Worm (Caenorhabditis elegans): ENCODE measurements around the gene F21D5.4.

The F21D5.4 gene

ce11 chrIV:8754727-8755126, 16.8 kb downstream of the F21D5.4 start, which contains the start of gene elli-1:
Gene elli-1 (minus strand): TSS chrIV:8754827.
- peak; percentile 53 for TF ChIP-seq efl-1 (GFP tag; optimal IDR thresholded peaks at IDR 0.05)
- TF ChIP-seq snpc-4 (GFP tag; optimal IDR thresholded peaks at IDR 0.05) = no peak
- TF ChIP-seq snpc-4 (tag; optimal IDR thresholded peaks at IDR 0.05) = no peak
- TF ChIP-seq dpl-1 (GFP tag; optimal IDR thresholded peaks at IDR 0.05) = peak; percentile 16
- no peak for TF ChIP-seq B0336.3 (GFP tag; IDR thresholded peaks at IDR 0.05)
- no peak for TF ChIP-seq F23B12.7 (tag; optimal IDR thresholded peaks at IDR 0.05; ENCODE audit: insufficient read depth)
- no peak for TF ChIP-seq F37B4.10 (GFP tag; IDR thresholded peaks at IDR 0.05)

DNA sequence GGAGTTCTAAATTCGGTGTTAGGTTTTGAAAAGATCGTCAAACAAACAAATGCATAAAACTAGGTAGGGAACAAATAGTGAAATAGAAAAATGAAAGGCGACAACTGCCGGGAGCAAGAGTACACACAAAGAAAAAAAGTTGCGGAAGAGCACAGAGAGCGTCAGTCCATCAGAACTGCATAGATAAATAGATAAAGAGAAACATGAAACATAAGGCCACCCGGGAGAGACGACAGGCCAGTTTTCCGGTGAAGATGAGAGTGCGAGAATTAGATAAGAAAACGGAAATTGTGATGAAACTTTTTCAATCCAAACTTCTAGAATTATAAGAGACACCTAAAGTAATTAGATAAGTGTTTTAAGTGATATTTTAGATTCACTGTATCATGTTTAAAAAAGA, 19.8 kb downstream of the F21D5.4 start:
- TF ChIP-seq him-1 (tag; optimal IDR thresholded peaks at IDR 0.05) (no peak), lir-1 (GFP tag; conservative IDR thresholded peaks at IDR 0.05) (no peak), madf-10 (tag; optimal IDR thresholded peaks at IDR 0.05) (peak; percentile 83), rpc-1 (optimal IDR thresholded peaks at IDR 0.05) (no peak), rpc-1 (tag; optimal IDR thresholded peaks at IDR 0.05) (no peak), nhr-80 (tag; optimal IDR thresholded peaks at IDR 0.05) (peak; percentile 74), repo-1 (tag; optimal IDR thresholded peaks at IDR 0.05) (no peak), F10E7.11 (tag; optimal IDR thresholded peaks at IDR 0.05) (no peak), C17E4.6 (GFP tag; IDR thresholded peaks at IDR 0.05) (no peak), ceh-91 (GFP tag; IDR thresholded peaks at IDR 0.05) (no peak), ztf-25 (GFP tag; IDR thresholded peaks at IDR 0.05) (no peak), T07F8.4 (tag; optimal IDR thresholded peaks at IDR 0.05) (no peak), cebp-1 (GFP tag; IDR thresholded peaks at IDR 0.05) (no peak), cebp-1 (tag; optimal IDR thresholded peaks at IDR 0.05) (no peak), somi-1 (GFP tag; optimal IDR thresholded peaks at IDR 0.05) (no peak), madf-8 (GFP tag; conservative IDR thresholded peaks at IDR 0.05) (no peak), unc-130 (GFP tag; optimal IDR thresholded peaks at IDR 0.05) (no peak), nhr-179 (tag; optimal IDR thresholded peaks at IDR 0.05) (no peak), akir-1 (GFP tag; optimal IDR thresholded peaks at IDR 0.05) (no peak), cebp-2 (GFP tag; IDR thresholded peaks at IDR 0.05) (no peak)

- TF ChIP-seq madf-10 (tag; optimal IDR thresholded peaks at IDR 0.05) (peak; percentile 99), hsf-1 (GFP tag; IDR thresholded peaks at IDR 0.05) (no peak), ztf-22 (GFP tag; optimal IDR thresholded peaks at IDR 0.05) (no peak), hmg-1.2 (GFP tag; IDR thresholded peaks at IDR 0.05) (peak; percentile 47; the same call in 1 of the 2 replicates), atf-7 (tag; optimal IDR thresholded peaks at IDR 0.05) (no peak), snpc-1.3 (tag; optimal IDR thresholded peaks at IDR 0.05; ENCODE audit: insufficient read depth) (no peak), F33H1.4 (GFP tag; IDR thresholded peaks at IDR 0.05) (no peak)
Measured at ce11 chrIV:8758620-8759019, 20.7 kb downstream of the F21D5.4 start.

- TF ChIP-seq let-526 (GFP tag; IDR thresholded peaks at IDR 0.05) = no peak
- TF ChIP-seq unc-130 (GFP tag; optimal IDR thresholded peaks at IDR 0.05) = no peak
- no peak for TF ChIP-seq die-1 (tag; optimal IDR thresholded peaks at IDR 0.05)
- no peak for TF ChIP-seq ztf-26 (tag; optimal IDR thresholded peaks at IDR 0.05)
- TF ChIP-seq ztf-25 (GFP tag; IDR thresholded peaks at IDR 0.05) = no peak
- TF ChIP-seq F39B2.1 (GFP tag; IDR thresholded peaks at IDR 0.05) = no peak
- TF ChIP-seq cebp-2 (GFP tag; IDR thresholded peaks at IDR 0.05) = no peak
Measured at ce11 chrIV:8761896-8762295, 24.0 kb downstream of the F21D5.4 start, which contains the start of the genes F20C5.11 and klp-11. Gene F20C5.11 (minus strand): TSS chrIV:8761996. Gene klp-11 (minus strand): TSS chrIV:8762066.

Data from whole organism, young adult.